Fruit fly (Drosophila melanogaster) S2 (cell line): ENCODE results near the gene Got2.

Experiments used
- CG8478 ChIP-seq: fragments of >200 bp; optimal IDR thresholded peaks from 2 replicates; lab custom pipeline; 2018
- CTCF ChIP-seq, 2 experiments: fragments of >200 bp; optimal IDR thresholded peaks; 2 replicates each; lab custom pipeline; 2018

dm6 chr2L:1967861-1968260 lies 19.7 kb downstream of the Got2 start:
- no peak for TF ChIP-seq CTCF (optimal IDR thresholded peaks at IDR 0.05; lab: Kevin White, UChicago)
- TF ChIP-seq CG8478 (lab: Kevin White, UChicago), result no peak
